Worm (Caenorhabditis elegans) whole organism, L1 larva: ENCODE measurements around the gene dmd-7.

Source experiments
- ama-1 ChIP-seq: fragments of 150-350 bp; optimal IDR thresholded peaks from 2 replicates; lab custom pipeline; 2014
- ceh-82 ChIP-seq, 3 experiments: fragments of 150-350 bp in 1 of 3; sonication (generic microtip) in 2 of 3; optimal IDR thresholded peaks; 2 replicates each; lab custom pipeline; 2014 to 2017; ENCODE audit warnings: missing biosample characterization in 3 of 3, missing genetic modification characterization in 3 of 3
- efl-1 ChIP-seq, 4 experiments: fragments of 150-350 bp; optimal IDR thresholded peaks in 3 of 4; peaks in 1 of 4; 1 replicate in 1 of 4; 2 replicates in 3 of 4; lab custom pipeline; 2014; ENCODE audit warnings: missing biosample characterization in 2 of 4, missing genetic modification characterization in 2 of 4, missing genetic modification reagents in 2 of 4
- lin-35 ChIP-seq, 2 experiments: fragments of 150-350 bp; optimal IDR thresholded peaks; 2 replicates each; lab custom pipeline; 2014; ENCODE audit warnings: missing biosample characterization in 2 of 2, missing genetic modification characterization in 2 of 2, missing genetic modification reagents in 2 of 2
- lsy-2 ChIP-seq, 2 experiments: fragments of 150-350 bp; optimal IDR thresholded peaks; 2 replicates each; lab custom pipeline; 2014; ENCODE audit warnings: missing biosample characterization in 2 of 2, missing genetic modification characterization in 2 of 2
- nhr-11 ChIP-seq: fragments of 150-350 bp; optimal IDR thresholded peaks from 2 replicates; lab custom pipeline; 2014; ENCODE audit warnings: missing biosample characterization, missing genetic modification characterization
- nhr-237 ChIP-seq: fragments of 150-350 bp; optimal IDR thresholded peaks from 2 replicates; lab custom pipeline; 2014; ENCODE audit warnings: missing biosample characterization, missing genetic modification characterization
- nhr-77 ChIP-seq: fragments of 150-350 bp; optimal IDR thresholded peaks from 2 replicates; lab custom pipeline; 2014; ENCODE audit warnings: missing biosample characterization, missing genetic modification characterization
- sptf-1 ChIP-seq: fragments of 150-350 bp; optimal IDR thresholded peaks from 2 replicates; lab custom pipeline; 2014; ENCODE audit warnings: missing biosample characterization, missing genetic modification characterization
- ztf-11 ChIP-seq, 2 experiments: sonication (generic microtip); optimal IDR thresholded peaks; 2 replicates each; lab custom pipeline; 2016 to 2017; ENCODE audit warnings: missing genetic modification characterization in 2 of 2, missing biosample characterization in 1 of 2, missing compliant biosample characterization in 1 of 2

DNA sequence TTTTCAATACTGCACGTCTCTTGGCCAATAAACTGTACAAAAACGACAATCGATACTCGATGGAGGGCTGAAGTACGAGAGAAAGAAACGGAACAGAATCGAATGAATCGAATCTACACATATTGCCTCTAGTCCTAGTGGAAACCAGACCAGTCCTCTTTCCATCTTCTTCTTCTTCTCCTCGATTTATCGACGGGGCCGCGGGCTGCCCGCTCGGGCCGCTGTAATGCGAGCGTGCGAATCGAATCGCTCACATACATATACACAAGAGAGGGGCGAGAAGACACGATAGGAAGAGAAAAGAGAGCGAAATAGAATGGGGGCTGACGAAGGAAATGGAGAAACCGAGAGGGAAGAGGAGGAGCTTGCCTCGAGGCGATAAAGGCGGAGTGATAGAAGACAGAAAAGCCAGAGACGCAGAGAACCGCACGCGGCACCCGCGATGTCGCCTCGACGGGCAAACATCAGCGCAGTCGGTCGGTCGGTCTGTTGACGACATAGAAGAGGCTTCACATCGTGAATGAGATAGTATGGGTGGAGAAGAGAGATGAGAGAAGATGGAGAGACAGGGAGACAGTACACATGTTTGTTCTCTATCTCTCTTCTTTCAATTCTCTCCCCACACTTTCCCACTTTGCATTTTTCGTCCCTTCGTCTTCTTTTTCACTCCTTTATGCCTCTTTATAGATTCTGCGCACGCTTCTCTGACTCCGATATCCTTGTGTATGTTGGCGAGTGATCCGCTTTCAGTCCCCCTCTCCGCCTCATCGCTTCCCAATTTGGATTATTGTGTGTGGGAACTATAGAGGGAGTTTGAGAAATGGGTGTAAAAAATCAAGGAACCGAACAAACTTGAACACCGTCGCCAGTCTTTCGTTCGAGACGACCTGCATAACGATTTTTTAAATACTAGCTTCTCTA lies 19.1 kb upstream of the dmd-7 start:
- TF ChIP-seq nhr-237 = peak; percentile 61
- peak; percentile 89 to 92 for TF ChIP-seq lsy-2 (tag; optimal IDR thresholded peaks at IDR 0.05; lab: Kevin White, UChicago)
- peak in 1 of 2 experiments; percentile 93 for TF ChIP-seq ztf-11 (tag; optimal IDR thresholded peaks at IDR 0.05; lab: Kevin White, UChicago)
- TF ChIP-seq efl-1 (optimal IDR thresholded peaks at IDR 0.05; lab: Kevin White, UChicago) = peak; percentile 83 to 89
- peak; percentile 47 to 95 for TF ChIP-seq efl-1 (GFP tag; optimal IDR thresholded peaks at IDR 0.05 in 1 of 2; lab: Kevin White, UChicago)
- no peak for TF ChIP-seq sptf-1
- peak; percentile 76 to 96 (median 79) for TF ChIP-seq ceh-82 (tag; optimal IDR thresholded peaks at IDR 0.05; lab: Kevin White, UChicago)
- peak; percentile 73 for TF ChIP-seq nhr-11 (tag; lab: Kevin White, UChicago)
- TF ChIP-seq nhr-77 (tag; lab: Kevin White, UChicago) = peak; percentile 96
- peak; percentile 78 to 81 for TF ChIP-seq lin-35 (GFP tag; optimal IDR thresholded peaks at IDR 0.05; lab: Kevin White, UChicago)
- TF ChIP-seq ama-1 = peak; percentile 96
